Fruit fly (Drosophila melanogaster) whole organism, embryonic: ENCODE measurements around the gene CG44040.

Experiments
- Bgb ChIP-seq: fragments of 200-800 bp; sonication (Bioruptor generic); IDR thresholded peaks from 2 replicates; pipeline ENCODE4 v1.3.6; 2022; ENCODE audit warnings: missing biosample characterization, missing genetic modification characterization; ENCODE audit not compliant: partially characterized antibody
- Blimp-1 ChIP-seq: fragments of 200-800 bp; sonication (Bioruptor generic); optimal IDR thresholded peaks from 3 replicates; lab custom pipeline; 2018; ENCODE audit warnings: missing biosample characterization, missing genetic modification characterization, mild to moderate bottlenecking, moderate library complexity, missing genetic modification reagents
- CG1024 ChIP-seq: fragments of 200-800 bp; sonication (Bioruptor generic); IDR thresholded peaks from 2 replicates; pipeline ENCODE4 v1.3.6; 2022; ENCODE audit warnings: missing biosample characterization, missing genetic modification characterization
- CG12104 ChIP-seq: fragments of 200-800 bp; sonication (Bioruptor generic); optimal IDR thresholded peaks from 3 replicates; lab custom pipeline; 2016; ENCODE audit warnings: missing biosample characterization, missing genetic modification characterization
- CG12299 ChIP-seq: fragments of 200-800 bp; sonication (Bioruptor generic); optimal IDR thresholded peaks from 2 replicates; lab custom pipeline; 2018; ENCODE audit warnings: missing biosample characterization, mild to moderate bottlenecking, missing genetic modification characterization
- CG12391 ChIP-seq: fragments of 200-800 bp; sonication (Bioruptor generic); optimal IDR thresholded peaks from 3 replicates; lab custom pipeline; 2018; ENCODE audit warnings: missing biosample characterization, mild to moderate bottlenecking, missing genetic modification characterization, moderate library complexity
- CG12659 ChIP-seq: fragments of 200-800 bp; sonication (Bioruptor generic); optimal IDR thresholded peaks from 3 replicates; lab custom pipeline; 2017; ENCODE audit warnings: mild to moderate bottlenecking, missing biosample characterization, missing genetic modification reagents, missing genetic modification characterization
- CG12942 ChIP-seq: fragments of 200-800 bp; sonication (Bioruptor generic); optimal IDR thresholded peaks from 3 replicates; lab custom pipeline; 2016; ENCODE audit warnings: missing biosample characterization, missing genetic modification characterization
- CG13287 ChIP-seq: fragments of 200-800 bp; sonication (Bioruptor generic); IDR thresholded peaks from 2 replicates; pipeline ENCODE4 v1.3.6; 2022; ENCODE audit warnings: missing biosample characterization, missing genetic modification characterization; ENCODE audit not compliant: partially characterized antibody
- CG13894 ChIP-seq: fragments of 200-800 bp; sonication (Bioruptor generic); optimal IDR thresholded peaks from 3 replicates; lab custom pipeline; 2018; ENCODE audit warnings: missing biosample characterization, mild to moderate bottlenecking, missing genetic modification characterization, moderate library complexity
- CG14014 ChIP-seq: fragments of 200-800 bp; sonication (Bioruptor generic); IDR thresholded peaks from 2 replicates; pipeline ENCODE4 v1.3.6; 2022; ENCODE audit warnings: missing biosample characterization, missing genetic modification characterization
- CG15011 ChIP-seq: fragments of 200-800 bp; sonication (Bioruptor generic); optimal IDR thresholded peaks from 3 replicates; lab custom pipeline; 2018; ENCODE audit warnings: missing biosample characterization, mild to moderate bottlenecking, missing genetic modification characterization
- CG16779 ChIP-seq: fragments of 200-800 bp; sonication (Bioruptor generic); IDR thresholded peaks from 2 replicates; pipeline ENCODE4 v1.3.6; 2022; ENCODE audit warnings: missing biosample characterization, missing genetic modification characterization
- CG17328 ChIP-seq: fragments of 200-800 bp; sonication (Bioruptor generic); IDR thresholded peaks from 2 replicates; pipeline ENCODE4 v1.3.6; 2022; ENCODE audit warnings: missing biosample characterization, missing genetic modification characterization
- CG2116 ChIP-seq: fragments of 200-800 bp; sonication (Bioruptor generic); optimal IDR thresholded peaks from 3 replicates; lab custom pipeline; 2018; ENCODE audit warnings: missing biosample characterization, mild to moderate bottlenecking, missing genetic modification characterization
- CG2202 ChIP-seq: fragments of 200-800 bp; sonication (Bioruptor generic); optimal IDR thresholded peaks from 2 replicates; lab custom pipeline; 2018; ENCODE audit warnings: missing biosample characterization, mild to moderate bottlenecking, missing genetic modification characterization
- CG30403 ChIP-seq: fragments of 200-800 bp; sonication (Bioruptor generic); optimal IDR thresholded peaks from 3 replicates; lab custom pipeline; 2016; ENCODE audit warnings: missing biosample characterization, missing genetic modification characterization
- CG33213 ChIP-seq: fragments of 200-800 bp; sonication (Bioruptor generic); optimal IDR thresholded peaks from 3 replicates; lab custom pipeline; 2016; ENCODE audit warnings: missing biosample characterization, missing genetic modification characterization
- CG34376 ChIP-seq: fragments of 200-800 bp; sonication (Bioruptor generic); optimal IDR thresholded peaks from 2 replicates; lab custom pipeline; 2018; ENCODE audit warnings: missing biosample characterization, mild to moderate bottlenecking, missing genetic modification characterization
- CG43689 ChIP-seq: fragments of 200-800 bp; sonication (Bioruptor generic); IDR thresholded peaks from 2 replicates; pipeline ENCODE4 v1.3.6; 2022; ENCODE audit warnings: missing biosample characterization, missing genetic modification characterization
- CG4617 ChIP-seq: fragments of 200-800 bp; sonication (Bioruptor generic); optimal IDR thresholded peaks from 3 replicates; lab custom pipeline; 2016; ENCODE audit warnings: missing biosample characterization, missing genetic modification characterization, borderline replicate concordance
- CG6791 ChIP-seq: fragments of 200-800 bp; sonication (Bioruptor generic); IDR thresholded peaks from 3 replicates; pipeline ENCODE4 v1.3.6; 2022; ENCODE audit warnings: missing biosample characterization, missing genetic modification characterization; ENCODE audit not compliant: partially characterized antibody
- CG7556 ChIP-seq: fragments of 200-800 bp; sonication (Bioruptor generic); optimal IDR thresholded peaks from 2 replicates; lab custom pipeline; 2017; ENCODE audit warnings: missing biosample characterization, mild to moderate bottlenecking, missing genetic modification characterization
- CG7839 ChIP-seq: fragments of 200-800 bp; sonication (Bioruptor generic); optimal IDR thresholded peaks from 3 replicates; lab custom pipeline; 2018; ENCODE audit warnings: missing biosample characterization, mild to moderate bottlenecking, missing genetic modification characterization, moderate library complexity
- CoRest ChIP-seq: fragments of 200-800 bp; sonication (Bioruptor generic); optimal IDR thresholded peaks from 3 replicates; lab custom pipeline; 2018; ENCODE audit warnings: missing biosample characterization, mild to moderate bottlenecking, missing genetic modification characterization, moderate library complexity
- Dek ChIP-seq: fragments of 200-800 bp; sonication (Bioruptor generic); optimal IDR thresholded peaks from 3 replicates; lab custom pipeline; 2019; ENCODE audit warnings: missing biosample characterization, mild to moderate bottlenecking, missing genetic modification characterization, moderate library complexity
- Dref ChIP-seq: fragments of 200-800 bp; sonication (Bioruptor generic); IDR thresholded peaks from 2 replicates; pipeline ENCODE4 v1.3.6; 2022; ENCODE audit warnings: missing biosample characterization, missing genetic modification characterization
- E2f2 ChIP-seq: fragments of 200-800 bp; sonication (Bioruptor generic); IDR thresholded peaks from 2 replicates; pipeline ENCODE4 v1.3.6; 2022; ENCODE audit warnings: missing biosample characterization, missing genetic modification characterization
- HLH4C ChIP-seq: fragments of 200-800 bp; sonication (Bioruptor generic); IDR thresholded peaks from 3 replicates; pipeline ENCODE4 v1.3.6; 2022; ENCODE audit warnings: missing biosample characterization, missing genetic modification characterization; ENCODE audit not compliant: partially characterized antibody
- HmgZ ChIP-seq: fragments of 200-800 bp; sonication (Bioruptor generic); optimal IDR thresholded peaks from 2 replicates; lab custom pipeline; 2018; ENCODE audit warnings: missing biosample characterization, mild to moderate bottlenecking, missing genetic modification characterization
- Hr3 ChIP-seq: fragments of 200-800 bp; sonication (Bioruptor generic); optimal IDR thresholded peaks from 3 replicates; lab custom pipeline; 2016; ENCODE audit warnings: missing biosample characterization, missing genetic modification characterization
- MESR4 ChIP-seq: fragments of 200-800 bp; sonication (Bioruptor generic); optimal IDR thresholded peaks from 2 replicates; lab custom pipeline; 2018; ENCODE audit warnings: missing biosample characterization, mild to moderate bottlenecking, missing genetic modification characterization, moderate library complexity
- Max ChIP-seq: fragments of 200-800 bp; sonication (Bioruptor generic); optimal IDR thresholded peaks from 2 replicates; lab custom pipeline; 2016; ENCODE audit warnings: missing biosample characterization, mild to moderate bottlenecking, missing genetic modification characterization
- Neu2 ChIP-seq: fragments of 200-800 bp; sonication (Bioruptor generic); optimal IDR thresholded peaks from 3 replicates; lab custom pipeline; 2016; ENCODE audit warnings: missing biosample characterization, missing genetic modification characterization, borderline replicate concordance
- Nf-YC ChIP-seq: fragments of 200-800 bp; optimal IDR thresholded peaks from 3 replicates; lab custom pipeline; 2019; ENCODE audit warnings: missing biosample characterization, mild to moderate bottlenecking, missing genetic modification characterization, moderate library complexity
- bsh ChIP-seq, 2 experiments: fragments of 200-800 bp; sonication (Bioruptor generic); optimal IDR thresholded peaks; 2 replicates each; lab custom pipeline; 2017 to 2018; ENCODE audit warnings: mild to moderate bottlenecking in 2 of 2, missing biosample characterization in 2 of 2, missing genetic modification characterization in 2 of 2, moderate library complexity in 1 of 2
- crp ChIP-seq, 2 experiments: fragments of 200-800 bp; sonication (Bioruptor generic); optimal IDR thresholded peaks; 2 replicates in 1 of 2; 3 replicates in 1 of 2; lab custom pipeline; 2017; ENCODE audit warnings: missing biosample characterization in 2 of 2, missing genetic modification characterization in 2 of 2, mild to moderate bottlenecking in 1 of 2, moderate library complexity in 1 of 2
- dmrt99B ChIP-seq: fragments of 200-800 bp; sonication (Bioruptor generic); optimal IDR thresholded peaks from 2 replicates; lab custom pipeline; 2018; ENCODE audit warnings: missing biosample characterization, mild to moderate bottlenecking, missing genetic modification characterization, moderate library complexity
- fd96Cb ChIP-seq: fragments of 200-800 bp; sonication (Bioruptor generic); optimal IDR thresholded peaks from 2 replicates; lab custom pipeline; 2018; ENCODE audit warnings: missing biosample characterization, mild to moderate bottlenecking, missing genetic modification characterization, moderate library complexity
- hbn ChIP-seq: fragments of 200-800 bp; sonication (Bioruptor generic); IDR thresholded peaks from 2 replicates; pipeline ENCODE4 v1.3.6; 2022; ENCODE audit warnings: missing biosample characterization, missing genetic modification characterization; ENCODE audit not compliant: partially characterized antibody
- insv ChIP-seq, 2 experiments: fragments of 200-800 bp; sonication (Bioruptor generic); optimal IDR thresholded peaks; 3 replicates each; lab custom pipeline; 2016 to 2018; ENCODE audit warnings: missing biosample characterization in 2 of 2, missing genetic modification characterization in 2 of 2
- kni ChIP-seq: fragments of 200-800 bp; sonication (Bioruptor generic); optimal IDR thresholded peaks from 3 replicates; lab custom pipeline; 2017; ENCODE audit warnings: mild to moderate bottlenecking, missing biosample characterization, missing genetic modification reagents, missing genetic modification characterization
- rib ChIP-seq: fragments of 200-800 bp; sonication (Bioruptor generic); IDR thresholded peaks from 2 replicates; pipeline ENCODE4 v1.3.6; 2022; ENCODE audit warnings: missing biosample characterization, missing genetic modification characterization
- salm ChIP-seq: fragments of 200-800 bp; sonication (Bioruptor generic); optimal IDR thresholded peaks from 2 replicates; lab custom pipeline; 2018; ENCODE audit warnings: missing biosample characterization, mild to moderate bottlenecking, missing genetic modification characterization
- sqz ChIP-seq: fragments of 200-800 bp; sonication (Bioruptor generic); optimal IDR thresholded peaks from 3 replicates; lab custom pipeline; 2018; ENCODE audit warnings: missing biosample characterization, mild to moderate bottlenecking, missing genetic modification characterization
- tin ChIP-seq: fragments of 200-800 bp; sonication (Bioruptor generic); optimal IDR thresholded peaks from 3 replicates; lab custom pipeline; 2016; ENCODE audit warnings: missing biosample characterization, missing genetic modification characterization
- unpg ChIP-seq: fragments of 200-800 bp; sonication (Bioruptor generic); optimal IDR thresholded peaks from 3 replicates; lab custom pipeline; 2018; ENCODE audit warnings: missing biosample characterization, mild to moderate bottlenecking, missing genetic modification characterization, moderate library complexity
- wdn ChIP-seq: fragments of 200-800 bp; sonication (Bioruptor generic); IDR thresholded peaks from 2 replicates; pipeline ENCODE4 v1.3.6; 2022; ENCODE audit warnings: missing biosample characterization, missing genetic modification characterization
- zen2 ChIP-seq: fragments of 200-800 bp; sonication (Bioruptor generic); IDR thresholded peaks from 3 replicates; pipeline ENCODE4 v1.3.6; 2022; ENCODE audit warnings: missing biosample characterization, missing genetic modification characterization; ENCODE audit not compliant: partially characterized antibody

Gene CG44040

DNA sequence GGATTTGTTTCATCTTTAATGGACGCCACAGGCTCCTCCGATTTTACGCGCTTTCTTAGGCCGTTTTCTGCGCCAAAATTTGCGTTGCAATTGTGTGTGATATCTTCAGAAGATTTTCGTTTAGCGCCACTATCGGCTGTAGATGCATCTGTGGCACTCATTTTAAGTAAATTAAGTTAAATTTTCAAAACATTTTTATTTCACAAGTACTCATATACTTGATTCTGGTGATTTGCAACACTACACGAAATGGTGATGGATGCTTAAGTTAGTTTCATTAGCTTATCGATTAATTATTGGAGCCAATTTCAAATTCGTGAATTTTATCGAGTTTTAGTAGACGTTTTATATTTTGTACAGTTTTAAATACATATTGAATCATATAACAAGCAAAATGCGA lies 43.4 kb downstream of the CG44040 start, which contains the start of gene CG6171 (continued):
- no peak for TF ChIP-seq bsh (GFP tag; optimal IDR thresholded peaks at IDR 0.05; lab: Kevin White, UChicago)
- no peak for TF ChIP-seq sqz (GFP tag; lab: Kevin White, UChicago)
- TF ChIP-seq unpg (GFP tag; lab: Kevin White, UChicago) = no peak
- TF ChIP-seq Bgb = peak; percentile 30; the same call in 1 of the 2 replicates
- TF ChIP-seq Max = no peak
- no peak; the same call in 2 of the 3 replicates for TF ChIP-seq zen2 (GFP tag; lab: Robert Waterston, UW)
- TF ChIP-seq HmgZ = peak; percentile 17
- no peak for TF ChIP-seq CG16779 (GFP tag; lab: Robert Waterston, UW)
- no peak for TF ChIP-seq CG12391
- no peak for TF ChIP-seq Nf-YC (tag; lab: Kevin White, UChicago)
- no peak for TF ChIP-seq CG30403
- no peak for TF ChIP-seq CG13894 (tag; lab: Kevin White, UChicago)
- TF ChIP-seq rib (GFP tag; lab: Robert Waterston, UW) = no peak
- TF ChIP-seq CG17328 = no peak
- TF ChIP-seq dmrt99B (tag; lab: Kevin White, UChicago) = no peak
- TF ChIP-seq CG4617 (GFP tag; lab: Kevin White, UChicago) = peak; percentile 72
- no peak for TF ChIP-seq tin (GFP tag; lab: Kevin White, UChicago)
- peak; percentile 70; the same call in 2 of the 3 replicates for TF ChIP-seq CG6791 (GFP tag; lab: Robert Waterston, UW)
- TF ChIP-seq E2f2 = peak; percentile 91
- peak; percentile 44; the same call in 1 of the 2 replicates for TF ChIP-seq hbn (GFP tag; lab: Robert Waterston, UW)
- no peak for TF ChIP-seq CG14014 (GFP tag; lab: Robert Waterston, UW)
- TF ChIP-seq CG12659 = peak; percentile 4
- no peak for TF ChIP-seq CG12299 (tag; lab: Kevin White, UChicago)
- TF ChIP-seq HLH4C = peak; percentile 47; the same call in 2 of the 3 replicates
- no peak for TF ChIP-seq CG2202
- TF ChIP-seq CG33213 (GFP tag; lab: Kevin White, UChicago) = no peak
- TF ChIP-seq CG2116 (GFP tag; lab: Kevin White, UChicago) = peak; percentile 70
- no peak for TF ChIP-seq CG43689 (GFP tag; lab: Robert Waterston, UW)
- no peak for TF ChIP-seq CoRest (tag; lab: Kevin White, UChicago)
- no peak for TF ChIP-seq fd96Cb (tag; lab: Kevin White, UChicago)
- TF ChIP-seq CG1024 (GFP tag; lab: Robert Waterston, UW) = no peak
- TF ChIP-seq kni (GFP tag; lab: Kevin White, UChicago) = no peak
- peak; percentile 64 for TF ChIP-seq MESR4 (GFP tag; lab: Kevin White, UChicago)
- no peak for TF ChIP-seq Blimp-1 (GFP tag; lab: Kevin White, UChicago)
- no peak for TF ChIP-seq CG12104 (GFP tag; lab: Kevin White, UChicago)
- no peak for TF ChIP-seq CG12942 (GFP tag; lab: Kevin White, UChicago)
- peak; percentile 75 for TF ChIP-seq CG13287 (GFP tag; lab: Robert Waterston, UW)
- TF ChIP-seq insv (GFP tag; optimal IDR thresholded peaks at IDR 0.05; lab: Kevin White, UChicago) = no peak
- TF ChIP-seq Hr3 (GFP tag; lab: Kevin White, UChicago) = no peak
- no peak for TF ChIP-seq wdn
- TF ChIP-seq Dref (GFP tag; lab: Robert Waterston, UW) = peak; percentile 76
- TF ChIP-seq CG7556 (GFP tag; lab: Kevin White, UChicago) = no peak
- TF ChIP-seq salm (tag; lab: Kevin White, UChicago) = no peak
- TF ChIP-seq CG34376 (GFP tag; lab: Kevin White, UChicago) = peak; percentile 8
- TF ChIP-seq CG15011 (GFP tag; lab: Kevin White, UChicago) = no peak
- TF ChIP-seq CG7839 = no peak
- TF ChIP-seq Neu2 = peak; percentile 18
- no peak for TF ChIP-seq Dek (tag; lab: Kevin White, UChicago)
- TF ChIP-seq crp (GFP tag; optimal IDR thresholded peaks at IDR 0.05; lab: Kevin White, UChicago) = peak in 1 of 2 experiments; percentile 15
